Worm (Caenorhabditis elegans) whole organism, L3 larva: ENCODE data around the gene F07E5.7.

ENCODE experiments used
- R02D3.7 ChIP-seq: fragments of 150-350 bp; optimal IDR thresholded peaks from 2 replicates; lab custom pipeline; 2014; ENCODE audit warnings: missing biosample characterization, missing genetic modification characterization
- aly-2 ChIP-seq: fragments of 150-350 bp; optimal IDR thresholded peaks from 2 replicates; lab custom pipeline; 2014; ENCODE audit warnings: missing biosample characterization, missing genetic modification characterization
- ceh-28 ChIP-seq: fragments of 150-350 bp; optimal IDR thresholded peaks from 2 replicates; lab custom pipeline; 2014; ENCODE audit warnings: missing biosample characterization, missing genetic modification reagents, missing genetic modification characterization
- elt-2 ChIP-seq: sonication (generic microtip); optimal IDR thresholded peaks from 2 replicates; lab custom pipeline; 2016; ENCODE audit warnings: missing genetic modification reagents, mild to moderate bottlenecking, missing genetic modification characterization, missing compliant biosample characterization
- fkh-10 ChIP-seq: sonication (generic microtip); optimal IDR thresholded peaks from 2 replicates; lab custom pipeline; 2017; ENCODE audit warnings: missing biosample characterization, missing genetic modification reagents, missing genetic modification characterization
- jun-1 ChIP-seq: fragments of 150-350 bp; optimal IDR thresholded peaks from 2 replicates; lab custom pipeline; 2014; ENCODE audit warnings: missing biosample characterization, missing genetic modification reagents, missing genetic modification characterization
- lin-39 ChIP-seq: fragments of 150-350 bp; optimal IDR thresholded peaks from 2 replicates; lab custom pipeline; 2018; ENCODE audit warnings: missing biosample characterization, missing genetic modification reagents, missing genetic modification characterization
- nhr-237 ChIP-seq: fragments of 150-350 bp; optimal IDR thresholded peaks from 2 replicates; lab custom pipeline; 2014; ENCODE audit warnings: missing biosample characterization, missing genetic modification characterization
- nhr-76 ChIP-seq: fragments of 150-350 bp; sonication (generic microtip); optimal IDR thresholded peaks from 5 replicates; lab custom pipeline; 2014; ENCODE audit warnings: missing biosample characterization, missing genetic modification characterization
- sea-2 ChIP-seq: fragments of 150-350 bp; sonication (generic microtip); optimal IDR thresholded peaks from 4 replicates; lab custom pipeline; 2014; ENCODE audit warnings: missing biosample characterization, missing genetic modification reagents, missing genetic modification characterization
- snpc-4 ChIP-seq: fragments of 150-350 bp; optimal IDR thresholded peaks from 2 replicates; lab custom pipeline; 2014; ENCODE audit warnings: missing biosample characterization, missing genetic modification characterization

DNA sequence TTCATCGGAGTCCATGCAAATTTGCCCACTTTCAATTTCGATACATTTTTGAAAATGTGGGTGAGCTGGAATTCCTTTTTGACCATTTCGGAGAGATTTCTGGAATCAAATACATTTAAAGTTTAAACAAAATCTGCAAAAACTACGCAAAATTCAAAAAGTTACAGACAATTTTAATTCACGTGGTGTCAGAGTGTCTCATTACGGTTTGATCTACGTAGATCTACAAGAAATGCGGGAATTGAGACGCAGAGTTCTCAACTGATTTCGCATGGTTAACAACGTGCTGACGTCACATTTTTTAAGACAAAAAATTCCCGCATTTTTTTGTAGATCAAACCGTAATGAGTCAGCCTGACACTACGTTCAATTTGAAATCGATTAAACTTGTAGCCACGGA is 44.8 kb downstream of the F07E5.7 start, which contains the start of gene bath-21:
- TF ChIP-seq ceh-28 = no peak
- TF ChIP-seq snpc-4 = no peak
- TF ChIP-seq aly-2 (tag; lab: Kevin White, UChicago) = no peak
- no peak for TF ChIP-seq nhr-76 (tag; lab: Kevin White, UChicago)
- no peak for TF ChIP-seq fkh-10 (GFP tag; lab: Kevin White, UChicago)
- no peak for TF ChIP-seq sea-2 (GFP tag; lab: Kevin White, UChicago)
- TF ChIP-seq jun-1 (tag; lab: Kevin White, UChicago) = no peak
- TF ChIP-seq elt-2 (tag; lab: Kevin White, UChicago) = no peak
- no peak for TF ChIP-seq R02D3.7 (tag; lab: Kevin White, UChicago)
- no peak for TF ChIP-seq lin-39
- TF ChIP-seq nhr-237 (tag; lab: Kevin White, UChicago) = no peak
